Worm (Caenorhabditis elegans) whole organism, L4/young adult: ENCODE data around the gene F55C9.14.

Source experiments
- W03F9.2 ChIP-seq: fragments of 150-350 bp; optimal IDR thresholded peaks from 2 replicates; lab custom pipeline; 2014; ENCODE audit warnings: missing biosample characterization, missing genetic modification characterization
- dao-5 ChIP-seq: sonication (generic microtip); optimal IDR thresholded peaks from 2 replicates; lab custom pipeline; 2016; ENCODE audit warnings: missing genotype, missing genetic modification characterization, moderate library complexity, missing compliant biosample characterization
- him-1 ChIP-seq: sonication (generic microtip); optimal IDR thresholded peaks from 2 replicates; lab custom pipeline; 2016; ENCODE audit warnings: missing genotype, missing genetic modification reagents, missing genetic modification characterization, missing compliant biosample characterization

ce11 chrV:19293025-19293424 is 6.3 kb upstream of the F55C9.14 start, which contains the start of gene F55C9.5:
- TF ChIP-seq W03F9.2 (no peak), him-1 (no peak), dao-5 (no peak)
